Fruit fly (Drosophila melanogaster): ENCODE data around the gene Gs1.

Gs1 gene

DNA sequence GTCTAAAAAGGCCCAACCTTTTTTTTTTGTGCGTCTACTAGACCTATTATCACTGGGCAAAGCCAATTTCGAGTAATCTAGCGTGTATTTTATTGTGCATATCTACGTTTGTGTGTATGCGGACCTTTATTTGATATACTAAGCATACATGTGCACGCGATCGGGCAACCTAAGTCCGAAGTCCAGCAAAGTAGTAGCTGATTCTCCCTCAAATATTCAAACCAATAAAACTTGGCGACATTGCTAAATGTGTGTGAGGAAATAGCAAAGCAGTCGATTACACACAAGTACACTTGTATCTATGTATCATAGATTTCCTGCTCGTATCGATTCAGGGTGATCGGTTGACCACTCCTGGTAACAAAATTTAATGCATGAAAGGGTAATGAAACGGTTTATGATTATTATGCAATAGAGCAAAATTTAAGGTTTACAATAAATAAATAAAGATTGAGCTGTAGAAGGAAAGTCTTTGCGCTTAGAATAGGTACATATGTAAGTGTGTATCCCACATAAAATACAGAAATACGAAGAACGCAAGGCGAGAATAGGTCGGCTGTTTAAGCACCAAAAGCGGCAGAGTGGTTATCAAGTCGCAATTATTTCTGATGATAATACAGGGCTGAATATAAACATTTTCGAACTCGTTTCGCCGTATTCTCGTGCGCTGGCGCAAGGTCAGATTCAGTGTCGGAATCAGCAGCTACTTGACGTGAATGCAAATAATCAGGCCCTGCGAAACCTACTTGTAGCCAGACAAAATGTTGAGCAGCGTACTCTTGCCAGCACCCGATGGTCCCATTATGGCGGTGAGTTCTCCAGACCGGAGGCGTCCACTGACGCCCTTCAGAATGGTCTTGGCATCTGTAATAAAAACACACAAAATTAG lies 6.3 kb upstream of the Gs1 start:
- no peak for TF ChIP-seq Dfd (GFP tag; optimal IDR thresholded peaks at IDR 0.05)
- TF ChIP-seq br (GFP tag; optimal IDR thresholded peaks at IDR 0.05) = no peak
- TF ChIP-seq Vsx2 (GFP tag; optimal IDR thresholded peaks at IDR 0.05; ENCODE audit: partially characterized antibody) = no peak
- no peak for TF ChIP-seq psq (GFP tag; optimal IDR thresholded peaks at IDR 0.05)
- TF ChIP-seq Hnf4 (GFP tag; optimal IDR thresholded peaks at IDR 0.05) = peak; percentile 32
- TF ChIP-seq brk (GFP tag; optimal IDR thresholded peaks at IDR 0.05) = no peak

DNA sequence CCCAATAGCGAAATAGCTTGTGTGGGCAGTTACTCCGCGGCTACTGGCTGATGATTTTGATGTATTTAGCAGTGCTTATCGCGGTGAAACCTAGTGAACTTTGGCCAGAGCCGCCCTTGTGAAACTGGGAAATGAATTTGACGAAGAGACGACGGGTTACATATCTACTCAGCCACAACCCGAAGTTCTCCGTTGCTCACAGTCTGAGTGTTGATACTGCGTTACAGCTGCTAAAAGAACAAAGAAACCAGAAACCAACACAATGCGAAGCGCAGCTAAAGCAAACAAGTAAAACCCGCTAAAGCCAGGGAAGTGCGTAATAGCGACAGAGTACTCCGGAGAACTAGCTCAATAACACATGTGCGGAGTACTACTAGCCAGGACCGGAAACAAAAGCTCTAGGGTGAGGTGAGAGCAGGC lies 3.6 kb upstream of the Gs1 start:
- TF ChIP-seq Abd-B (GFP tag; optimal IDR thresholded peaks at IDR 0.05) = no peak
- no peak for TF ChIP-seq Jra (GFP tag; optimal IDR thresholded peaks at IDR 0.05)
- TF ChIP-seq sv (GFP tag; optimal IDR thresholded peaks at IDR 0.05) = no peak
- TF ChIP-seq OdsH (GFP tag; optimal IDR thresholded peaks at IDR 0.05) = peak; percentile 17
- no peak for TF ChIP-seq fru (GFP tag; optimal IDR thresholded peaks at IDR 0.05)
- no peak for TF ChIP-seq CrebA (GFP tag; optimal IDR thresholded peaks at IDR 0.05; ENCODE audit: borderline replicate concordance)
- no peak for TF ChIP-seq dsf (GFP tag; optimal IDR thresholded peaks at IDR 0.05; ENCODE audit: borderline replicate concordance)
- no peak for TF ChIP-seq GATAd (GFP tag; optimal IDR thresholded peaks at IDR 0.05)
- TF ChIP-seq foxo (GFP tag; optimal IDR thresholded peaks at IDR 0.05) = no peak
- no peak for TF ChIP-seq Hr78 (GFP tag; optimal IDR thresholded peaks at IDR 0.05)
- TF ChIP-seq Myc (optimal IDR thresholded peaks at IDR 0.05) = no peak
- TF ChIP-seq N (GFP tag; optimal IDR thresholded peaks at IDR 0.05) = no peak
- no peak for TF ChIP-seq Vsx2 (GFP tag; optimal IDR thresholded peaks at IDR 0.05; ENCODE audit: partially characterized antibody)
- peak; percentile 13 for TF ChIP-seq br (GFP tag; optimal IDR thresholded peaks at IDR 0.05)
- peak; percentile 16 for TF ChIP-seq h (GFP tag; optimal IDR thresholded peaks at IDR 0.05)
- TF ChIP-seq Hr83 (GFP tag; optimal IDR thresholded peaks at IDR 0.05; ENCODE audit: poor library complexity, severe bottlenecking) = peak; percentile 67
- TF ChIP-seq rgr (GFP tag; optimal IDR thresholded peaks at IDR 0.05) = peak; percentile 5

DNA sequence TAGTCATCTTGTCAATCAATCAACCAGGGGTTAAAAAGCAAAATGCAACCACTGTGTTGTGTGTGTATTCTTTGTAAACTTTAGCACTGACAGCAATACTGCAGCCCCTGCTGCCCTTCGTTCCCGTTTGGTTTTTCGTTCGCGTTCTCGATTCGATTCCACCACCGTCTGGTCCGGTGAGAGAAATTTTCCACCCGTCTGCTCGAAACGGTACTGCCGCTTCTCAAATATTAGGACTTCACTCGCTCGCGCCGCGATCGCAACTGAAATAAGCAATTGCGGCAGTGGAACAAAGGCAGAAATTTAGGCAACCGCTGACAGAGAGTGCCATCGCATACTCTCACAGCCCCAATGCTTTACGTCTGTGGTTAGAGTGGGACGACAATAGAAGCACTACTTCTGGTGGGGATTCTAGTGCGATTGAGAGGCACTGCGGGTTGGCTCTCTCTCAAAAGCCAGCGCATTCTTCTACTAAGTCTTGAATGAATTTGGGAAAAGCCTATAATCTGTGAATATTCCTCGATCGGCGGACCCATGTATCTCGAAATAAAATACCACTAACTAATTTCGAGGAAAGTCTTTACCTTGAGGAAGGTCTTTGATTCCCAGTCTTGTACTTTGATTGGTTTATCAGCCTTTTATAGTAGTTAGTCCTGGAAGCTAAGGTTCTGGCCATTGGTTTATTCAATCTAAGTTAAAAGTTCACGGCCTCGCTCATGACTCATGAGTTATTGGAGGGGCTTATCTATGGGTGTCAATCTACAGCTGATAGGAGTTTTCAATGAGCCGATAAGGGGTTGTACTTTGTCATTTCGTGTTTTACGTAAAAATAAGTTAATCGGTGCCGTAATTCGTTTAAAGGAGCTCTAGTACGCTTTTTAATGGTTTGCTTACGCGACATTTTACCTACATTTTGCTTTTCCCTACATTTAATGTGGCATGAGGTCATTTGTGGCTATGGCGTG lies 2.6 kb upstream of the Gs1 start:
- TF ChIP-seq Vsx2 (GFP tag; optimal IDR thresholded peaks at IDR 0.05; ENCODE audit: partially characterized antibody) (peak; percentile 95), Myc (optimal IDR thresholded peaks at IDR 0.05) (no peak), woc (GFP tag; optimal IDR thresholded peaks at IDR 0.05) (no peak), Dfd (GFP tag; optimal IDR thresholded peaks at IDR 0.05) (no peak), brk (GFP tag; optimal IDR thresholded peaks at IDR 0.05) (peak; percentile 58), rgr (GFP tag; optimal IDR thresholded peaks at IDR 0.05) (peak; percentile 72), Jra (GFP tag; optimal IDR thresholded peaks at IDR 0.05) (peak; percentile 87), tai (GFP tag; optimal IDR thresholded peaks at IDR 0.05) (peak; percentile 42), fru (GFP tag; optimal IDR thresholded peaks at IDR 0.05) (peak; percentile 69), Rel (GFP tag; optimal IDR thresholded peaks at IDR 0.05) (peak; percentile 45), Rel (tag; optimal IDR thresholded peaks at IDR 0.05) (peak; percentile 78), CrebA (GFP tag; optimal IDR thresholded peaks at IDR 0.05; ENCODE audit: borderline replicate concordance) (no peak), foxo (GFP tag; optimal IDR thresholded peaks at IDR 0.05) (peak; percentile 50), lola (GFP tag; optimal IDR thresholded peaks at IDR 0.05) (no peak), HLH106 (tag; optimal IDR thresholded peaks at IDR 0.05) (peak; percentile 39), jim (GFP tag; optimal IDR thresholded peaks at IDR 0.05) (peak; percentile 53), dmrt93B (GFP tag; optimal IDR thresholded peaks at IDR 0.05) (no peak), OdsH (GFP tag; optimal IDR thresholded peaks at IDR 0.05) (peak; percentile 51), N (GFP tag; optimal IDR thresholded peaks at IDR 0.05) (no peak), sv (GFP tag; optimal IDR thresholded peaks at IDR 0.05) (no peak), h (GFP tag; optimal IDR thresholded peaks at IDR 0.05) (peak; percentile 88), Hnf4 (GFP tag; optimal IDR thresholded peaks at IDR 0.05) (peak; percentile 90), CG32264 (GFP tag; optimal IDR thresholded peaks at IDR 0.05) (peak; percentile 24), Hr83 (GFP tag; optimal IDR thresholded peaks at IDR 0.05; ENCODE audit: poor library complexity, severe bottlenecking) (peak; percentile 94), Mio (GFP tag; optimal IDR thresholded peaks at IDR 0.05) (no peak), dl (GFP tag; optimal IDR thresholded peaks at IDR 0.05; ENCODE audit: insufficient read depth in 1 of 2, partially characterized antibody in 2 of 2) (peak; percentile 46 to 92), ey (GFP tag; optimal IDR thresholded peaks at IDR 0.05) (peak; percentile 10), GATAd (GFP tag; optimal IDR thresholded peaks at IDR 0.05) (no peak), sage (GFP tag; optimal IDR thresholded peaks at IDR 0.05) (no peak), Dif (GFP tag; optimal IDR thresholded peaks at IDR 0.05; ENCODE audit: partially characterized antibody) (peak; percentile 97), Abd-B (GFP tag; optimal IDR thresholded peaks at IDR 0.05) (no peak), br (GFP tag; optimal IDR thresholded peaks at IDR 0.05) (peak; percentile 77), psq (GFP tag; optimal IDR thresholded peaks at IDR 0.05) (peak; percentile 19), Sp1 (GFP tag; optimal IDR thresholded peaks at IDR 0.05) (peak; percentile 71)

Data from whole organism, wandering third instar larva.